Fruit fly (Drosophila melanogaster) whole organism, adult: ENCODE data around the gene CG43175.

Source experiments
- CG11617 ChIP-seq: fragments of 200-800 bp; sonication (Bioruptor generic); optimal IDR thresholded peaks from 2 replicates; lab custom pipeline; 2017; ENCODE audit warnings: mild to moderate bottlenecking, missing biosample characterization, missing genetic modification reagents, missing genetic modification characterization
- CG12768 ChIP-seq: fragments of 200-800 bp; sonication (Bioruptor generic); optimal IDR thresholded peaks from 2 replicates; lab custom pipeline; 2017; ENCODE audit warnings: missing biosample characterization, missing genetic modification characterization, mild to moderate bottlenecking, moderate library complexity, missing genetic modification reagents
- CG14711 ChIP-seq: fragments of 200-800 bp; sonication (Bioruptor generic); optimal IDR thresholded peaks from 2 replicates; lab custom pipeline; 2018; ENCODE audit warnings: missing biosample characterization, mild to moderate bottlenecking, missing genetic modification characterization, moderate library complexity
- CG1620 ChIP-seq: fragments of 200-800 bp; sonication (Bioruptor generic); optimal IDR thresholded peaks from 2 replicates; lab custom pipeline; 2016; ENCODE audit warnings: missing biosample characterization, missing genetic modification characterization
- CG33017 ChIP-seq: fragments of 200-800 bp; sonication (Bioruptor generic); optimal IDR thresholded peaks from 2 replicates; lab custom pipeline; 2018; ENCODE audit warnings: missing biosample characterization, mild to moderate bottlenecking, missing genetic modification characterization, moderate library complexity
- CG5204 ChIP-seq: fragments of 200-800 bp; sonication (Bioruptor generic); optimal IDR thresholded peaks from 2 replicates; lab custom pipeline; 2016; ENCODE audit warnings: missing biosample characterization, missing genetic modification characterization
- CG7045 ChIP-seq: fragments of 200-800 bp; sonication (Bioruptor generic); optimal IDR thresholded peaks from 2 replicates; lab custom pipeline; 2017; ENCODE audit warnings: missing biosample characterization, mild to moderate bottlenecking, missing genetic modification characterization
- CG7101 ChIP-seq: fragments of 200-800 bp; sonication (Bioruptor generic); optimal IDR thresholded peaks from 2 replicates; lab custom pipeline; 2018; ENCODE audit warnings: missing biosample characterization, mild to moderate bottlenecking, missing genetic modification characterization, moderate library complexity
- Clk ChIP-seq: fragments of 200-800 bp; sonication (Bioruptor generic); optimal IDR thresholded peaks from 2 replicates; lab custom pipeline; 2017; ENCODE audit warnings: missing biosample characterization, missing genetic modification characterization
- Crg-1 ChIP-seq: fragments of 200-800 bp; sonication (Bioruptor generic); optimal IDR thresholded peaks from 2 replicates; lab custom pipeline; 2016; ENCODE audit warnings: missing biosample characterization, missing genetic modification characterization
- Hr96 ChIP-seq: fragments of 200-800 bp; sonication (Bioruptor generic); optimal IDR thresholded peaks from 2 replicates; lab custom pipeline; 2016; ENCODE audit warnings: missing biosample characterization, missing genetic modification characterization
- Mnt ChIP-seq: fragments of 200-800 bp; sonication (Bioruptor generic); optimal IDR thresholded peaks from 2 replicates; lab custom pipeline; 2016; ENCODE audit warnings: missing biosample characterization, mild to moderate bottlenecking, missing genetic modification characterization
- bab1 ChIP-seq: fragments of 200-800 bp; sonication (Bioruptor generic); optimal IDR thresholded peaks from 3 replicates; lab custom pipeline; 2019; ENCODE audit warnings: missing biosample characterization, mild to moderate bottlenecking, missing genetic modification characterization, moderate library complexity
- cic ChIP-seq: fragments of 200-800 bp; sonication (Bioruptor generic); optimal IDR thresholded peaks from 2 replicates; lab custom pipeline; 2017; ENCODE audit warnings: missing biosample characterization, mild to moderate bottlenecking, missing genetic modification characterization, moderate library complexity
- cnc ChIP-seq, 2 experiments: fragments of >200 bp; optimal IDR thresholded peaks; 2 replicates each; lab custom pipeline; 2017
- kay ChIP-seq: fragments of 200-800 bp; sonication (Bioruptor generic); peaks from one replicate; lab custom pipeline; 2016; ENCODE audit warnings: missing biosample characterization, missing genetic modification characterization, borderline replicate concordance
- ovo ChIP-seq: fragments of 200-800 bp; sonication (Bioruptor generic); optimal IDR thresholded peaks from 2 replicates; lab custom pipeline; 2016; ENCODE audit warnings: missing biosample characterization, missing genetic modification characterization
- pad ChIP-seq: fragments of 200-800 bp; sonication (Bioruptor generic); optimal IDR thresholded peaks from 3 replicates; lab custom pipeline; 2017; ENCODE audit warnings: missing biosample characterization, missing genetic modification characterization, mild to moderate bottlenecking, moderate library complexity, missing genetic modification reagents
- tj ChIP-seq: fragments of 200-800 bp; sonication (Bioruptor generic); optimal IDR thresholded peaks from 3 replicates; lab custom pipeline; 2017; ENCODE audit warnings: missing biosample characterization, mild to moderate bottlenecking, missing genetic modification characterization, moderate library complexity
- toe ChIP-seq: fragments of 200-800 bp; sonication (Bioruptor generic); optimal IDR thresholded peaks from 2 replicates; lab custom pipeline; 2016; ENCODE audit warnings: missing biosample characterization, missing genetic modification characterization

Gene CG43175

dm6 chr3R:17656923-17657322 is 26.4 kb downstream of the CG43175 start:
- peak; percentile 70 for TF ChIP-seq tj (GFP tag; lab: Kevin White, UChicago)
- no peak for TF ChIP-seq CG33017 (tag; lab: Kevin White, UChicago)
- no peak for TF ChIP-seq Hr96 (GFP tag; lab: Kevin White, UChicago)
- no peak for TF ChIP-seq CG7101 (tag; lab: Kevin White, UChicago)
- TF ChIP-seq CG11617 (GFP tag; lab: Kevin White, UChicago): no peak
- TF ChIP-seq ovo: no peak
- TF ChIP-seq CG12768 (GFP tag; lab: Kevin White, UChicago): no peak
- no peak for TF ChIP-seq toe (GFP tag; lab: Kevin White, UChicago)
- TF ChIP-seq pad (GFP tag; lab: Kevin White, UChicago): no peak
- TF ChIP-seq CG5204 (GFP tag; lab: Kevin White, UChicago): no peak
- TF ChIP-seq CG7045 (GFP tag; lab: Kevin White, UChicago): no peak
- TF ChIP-seq CG14711 (tag; lab: Kevin White, UChicago): no peak
- TF ChIP-seq Mnt (GFP tag; lab: Kevin White, UChicago): no peak
- TF ChIP-seq bab1 (GFP tag; lab: Kevin White, UChicago): peak; percentile 17
- no peak for TF ChIP-seq Clk
- TF ChIP-seq kay (GFP tag; lab: Kevin White, UChicago): no peak

- no peak for TF ChIP-seq CG33017 (tag; lab: Kevin White, UChicago)
- no peak for TF ChIP-seq CG7101 (tag; lab: Kevin White, UChicago)
- TF ChIP-seq CG1620 (GFP tag; lab: Kevin White, UChicago): no peak
- TF ChIP-seq CG12768 (GFP tag; lab: Kevin White, UChicago): no peak
- no peak for TF ChIP-seq pad (GFP tag; lab: Kevin White, UChicago)
- no peak for TF ChIP-seq kay (GFP tag; lab: Kevin White, UChicago)
- no peak for TF ChIP-seq CG5204 (GFP tag; lab: Kevin White, UChicago)
- TF ChIP-seq Crg-1 (GFP tag; lab: Kevin White, UChicago): no peak
- no peak for TF ChIP-seq CG7045 (GFP tag; lab: Kevin White, UChicago)
- no peak for TF ChIP-seq cic
- TF ChIP-seq CG11617 (GFP tag; lab: Kevin White, UChicago): no peak
- TF ChIP-seq Clk: no peak
- TF ChIP-seq toe (GFP tag; lab: Kevin White, UChicago): no peak
- TF ChIP-seq cnc (optimal IDR thresholded peaks at IDR 0.05; lab: Kevin White, UChicago): no peak
- no peak for TF ChIP-seq Hr96 (GFP tag; lab: Kevin White, UChicago)
- TF ChIP-seq bab1 (GFP tag; lab: Kevin White, UChicago): no peak
Observed at dm6 chr3R:17666061-17666796, 35.7 kb downstream of the CG43175 start.

dm6 chr3R:17666797-17667156 is 36.3 kb downstream of the CG43175 start:
- no peak for TF ChIP-seq CG7045 (GFP tag; lab: Kevin White, UChicago)
- TF ChIP-seq kay (GFP tag; lab: Kevin White, UChicago): no peak
- TF ChIP-seq CG1620 (GFP tag; lab: Kevin White, UChicago): no peak
- TF ChIP-seq CG33017 (tag; lab: Kevin White, UChicago): no peak
- TF ChIP-seq CG7101 (tag; lab: Kevin White, UChicago): no peak
- no peak for TF ChIP-seq tj (GFP tag; lab: Kevin White, UChicago)
- no peak for TF ChIP-seq bab1 (GFP tag; lab: Kevin White, UChicago)
- TF ChIP-seq CG11617 (GFP tag; lab: Kevin White, UChicago): no peak
- TF ChIP-seq CG14711 (tag; lab: Kevin White, UChicago): no peak
- TF ChIP-seq ovo: no peak
- TF ChIP-seq cic: no peak
- TF ChIP-seq CG12768 (GFP tag; lab: Kevin White, UChicago): no peak
- TF ChIP-seq Hr96 (GFP tag; lab: Kevin White, UChicago): no peak
- TF ChIP-seq CG5204 (GFP tag; lab: Kevin White, UChicago): no peak
- TF ChIP-seq Crg-1 (GFP tag; lab: Kevin White, UChicago): no peak
- no peak for TF ChIP-seq Clk
- TF ChIP-seq Mnt (GFP tag; lab: Kevin White, UChicago): no peak
- TF ChIP-seq cnc (optimal IDR thresholded peaks at IDR 0.05; lab: Kevin White, UChicago): no peak

- no peak for TF ChIP-seq bab1 (GFP tag; lab: Kevin White, UChicago)
- TF ChIP-seq Clk: no peak
- no peak for TF ChIP-seq ovo
- no peak for TF ChIP-seq pad (GFP tag; lab: Kevin White, UChicago)
- TF ChIP-seq CG5204 (GFP tag; lab: Kevin White, UChicago): no peak
- no peak for TF ChIP-seq cnc (optimal IDR thresholded peaks at IDR 0.05; lab: Kevin White, UChicago)
- no peak for TF ChIP-seq cic
- no peak for TF ChIP-seq CG12768 (GFP tag; lab: Kevin White, UChicago)
- TF ChIP-seq toe (GFP tag; lab: Kevin White, UChicago): no peak
- TF ChIP-seq CG14711 (tag; lab: Kevin White, UChicago): no peak
- no peak for TF ChIP-seq kay (GFP tag; lab: Kevin White, UChicago)
- TF ChIP-seq CG7101 (tag; lab: Kevin White, UChicago): no peak
- no peak for TF ChIP-seq Hr96 (GFP tag; lab: Kevin White, UChicago)
- no peak for TF ChIP-seq CG33017 (tag; lab: Kevin White, UChicago)
- TF ChIP-seq tj (GFP tag; lab: Kevin White, UChicago): no peak
Observed at dm6 chr3R:17667279-17667678, 36.8 kb downstream of the CG43175 start, which contains the start of gene CG45045. CG45045 (plus strand) TSS chr3R:17667572.

- TF ChIP-seq CG7045 (GFP tag; lab: Kevin White, UChicago) (no peak), kay (GFP tag; lab: Kevin White, UChicago) (no peak), bab1 (GFP tag; lab: Kevin White, UChicago) (peak; percentile 14), tj (GFP tag; lab: Kevin White, UChicago) (peak; percentile 87)
Observed at dm6 chr3R:17667987-17668386, 37.5 kb downstream of the CG43175 start.
